Fruit fly (Drosophila melanogaster): ENCODE results near the gene Pcp.

Pcp gene

DNA sequence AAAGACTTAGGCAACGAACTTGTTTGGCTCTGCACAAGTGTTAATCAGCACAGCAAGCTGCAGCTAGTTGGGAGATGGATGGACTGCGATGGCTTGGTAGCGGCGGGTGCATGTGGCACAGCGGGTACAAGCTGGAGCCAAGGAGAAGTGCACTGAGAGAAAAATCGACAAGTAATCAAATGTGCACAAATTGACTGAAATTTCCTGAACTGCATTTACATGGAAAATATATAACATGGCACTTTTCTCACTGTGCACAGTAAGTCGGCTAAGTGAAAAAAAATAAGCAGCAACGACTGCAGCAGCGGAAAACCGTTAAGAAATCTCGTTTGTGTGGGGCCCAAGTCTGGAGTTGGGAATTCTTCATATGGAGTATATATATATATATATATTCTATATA lies 30.4 kb upstream of the Pcp start (continued):
- TF ChIP-seq Drgx (GFP tag; IDR thresholded peaks at IDR 0.05) = peak; percentile 78
- TF ChIP-seq row (GFP tag; IDR thresholded peaks at IDR 0.05) = peak; percentile 25; the same call in 1 of the 3 replicates
- no peak for TF ChIP-seq Bgb (GFP tag; IDR thresholded peaks at IDR 0.05; ENCODE audit: partially characterized antibody)
- TF ChIP-seq otp (GFP tag; IDR thresholded peaks at IDR 0.05) = peak; percentile 75; the same call in 1 of the 3 replicates
- TF ChIP-seq CG11093 (GFP tag; IDR thresholded peaks at IDR 0.05) = no peak
- TF ChIP-seq CG31365 (tag; optimal IDR thresholded peaks at IDR 0.05) = no peak
- TF ChIP-seq tin (GFP tag; optimal IDR thresholded peaks at IDR 0.05) = no peak
- TF ChIP-seq lola (GFP tag; optimal IDR thresholded peaks at IDR 0.05) = no peak
- TF ChIP-seq CG10979 (tag; optimal IDR thresholded peaks at IDR 0.05) = peak; percentile 5
- TF ChIP-seq CG6254 (GFP tag; optimal IDR thresholded peaks at IDR 0.05) = no peak
- TF ChIP-seq twi (tag; optimal IDR thresholded peaks at IDR 0.05) = no peak
- no peak for TF ChIP-seq insv (GFP tag; optimal IDR thresholded peaks at IDR 0.05)
- peak; percentile 34; the same call in 1 of the 2 replicates for TF ChIP-seq Ptx1 (GFP tag; IDR thresholded peaks at IDR 0.05)
- no peak for TF ChIP-seq Dbx (GFP tag; IDR thresholded peaks at IDR 0.05)
- TF ChIP-seq ken (GFP tag; IDR thresholded peaks at IDR 0.05) = no peak
- no peak for TF ChIP-seq Nf-YC (tag; optimal IDR thresholded peaks at IDR 0.05)
- TF ChIP-seq dimm (GFP tag; IDR thresholded peaks at IDR 0.05) = no peak
- TF ChIP-seq cato (GFP tag; optimal IDR thresholded peaks at IDR 0.05; ENCODE audit: borderline replicate concordance) = no peak
- TF ChIP-seq CG1603 (tag; optimal IDR thresholded peaks at IDR 0.05) = no peak
- no peak for TF ChIP-seq fd102C (GFP tag; optimal IDR thresholded peaks at IDR 0.05)
- TF ChIP-seq CG3847 (GFP tag; IDR thresholded peaks at IDR 0.05) = no peak
- TF ChIP-seq Atf3 (GFP tag; optimal IDR thresholded peaks at IDR 0.05) = no peak
- TF ChIP-seq CG10147 (GFP tag; optimal IDR thresholded peaks at IDR 0.05) = no peak
- TF ChIP-seq lilli (GFP tag; optimal IDR thresholded peaks at IDR 0.05) = no peak
- TF ChIP-seq grau (tag; optimal IDR thresholded peaks at IDR 0.05) = no peak
- no peak for TF ChIP-seq Dp (GFP tag; optimal IDR thresholded peaks at IDR 0.05)
- TF ChIP-seq CG3995 (GFP tag; optimal IDR thresholded peaks at IDR 0.05) = no peak
- TF ChIP-seq chm (GFP tag; IDR thresholded peaks at IDR 0.05) = 0 out of 2 replicates have a peak, but pooled peaks have one; percentile 31
- TF ChIP-seq ranshi (GFP tag; IDR thresholded peaks at IDR 0.05) = no peak
- TF ChIP-seq ERR (GFP tag; optimal IDR thresholded peaks at IDR 0.05) = no peak
- TF ChIP-seq Hr78 (GFP tag; optimal IDR thresholded peaks at IDR 0.05) = no peak
- TF ChIP-seq CG14014 (GFP tag; IDR thresholded peaks at IDR 0.05) = no peak
- no peak for TF ChIP-seq sna (GFP tag; IDR thresholded peaks at IDR 0.05; ENCODE audit: partially characterized antibody)
- no peak for TF ChIP-seq CG33557 (GFP tag; optimal IDR thresholded peaks at IDR 0.05)
- no peak for TF ChIP-seq CG16815 (GFP tag; optimal IDR thresholded peaks at IDR 0.05)
- no peak for TF ChIP-seq CrebB (tag; optimal IDR thresholded peaks at IDR 0.05)
- no peak for TF ChIP-seq ac (GFP tag; optimal IDR thresholded peaks at IDR 0.05)
- no peak for TF ChIP-seq h (optimal IDR thresholded peaks at IDR 0.05)
- no peak for TF ChIP-seq sqz (GFP tag; optimal IDR thresholded peaks at IDR 0.05)
- TF ChIP-seq tna (GFP tag; IDR thresholded peaks at IDR 0.05; ENCODE audit: partially characterized antibody) = no peak
- TF ChIP-seq rib (GFP tag; IDR thresholded peaks at IDR 0.05) = no peak
- 0 out of 2 replicates have a peak, but pooled peaks have one; percentile 56 for TF ChIP-seq CG11247 (GFP tag; IDR thresholded peaks at IDR 0.05)
- no peak for TF ChIP-seq Lim3 (GFP tag; IDR thresholded peaks at IDR 0.05)
- no peak for TF ChIP-seq CG6765 (GFP tag; optimal IDR thresholded peaks at IDR 0.05)
- no peak for TF ChIP-seq CG17612 (GFP tag; IDR thresholded peaks at IDR 0.05)
- TF ChIP-seq CG18262 (tag; optimal IDR thresholded peaks at IDR 0.05) = no peak
- TF ChIP-seq CG15073 (GFP tag; optimal IDR thresholded peaks at IDR 0.05) = no peak
- no peak for TF ChIP-seq ato (GFP tag; IDR thresholded peaks at IDR 0.05; ENCODE audit: partially characterized antibody)
- TF ChIP-seq Fer2 (tag; optimal IDR thresholded peaks at IDR 0.05) = no peak
- TF ChIP-seq CG34376 (GFP tag; optimal IDR thresholded peaks at IDR 0.05) = no peak
- no peak for TF ChIP-seq CG10267 (tag; optimal IDR thresholded peaks at IDR 0.05)
